Worm (Caenorhabditis elegans): ENCODE measurements around the gene vha-8.
"Not testable (repeated sequence)": the region's sequence is repeated elsewhere in the genome, so short reads cannot be mapped to it uniquely, and the experiment has no call there.

The vha-8 gene

ce11 chrIV:6827477-6827876 lies 36.6 kb downstream of the vha-8 start, which contains the start of gene H20E11.2:
Gene H20E11.2, plus strand, starts transcription at chrIV:6827777.
- not testable (repeated sequence) for TF ChIP-seq aly-2 (tag; optimal IDR thresholded peaks at IDR 0.05); ama-1 (optimal IDR thresholded peaks at IDR 0.05); peb-1 (tag; optimal IDR thresholded peaks at IDR 0.05)

ce11 chrIV:6829902-6830301 lies 39.0 kb downstream of the vha-8 start, which contains the start of gene H20E11.1:
Gene H20E11.1, plus strand, starts transcription at chrIV:6830145.
- TF ChIP-seq unc-62 (GFP tag; optimal IDR thresholded peaks at IDR 0.05) (no peak), unc-39 (tag; optimal IDR thresholded peaks at IDR 0.05) (no peak), fos-1 (tag; optimal IDR thresholded peaks at IDR 0.05) (peak; percentile 94), nhr-25 (tag; optimal IDR thresholded peaks at IDR 0.05) (no peak), C34F6.9 (tag; optimal IDR thresholded peaks at IDR 0.05) (no peak), nhr-11 (tag; optimal IDR thresholded peaks at IDR 0.05) (no peak), ZK546.5 (tag; optimal IDR thresholded peaks at IDR 0.05) (no peak), sma-9 (GFP tag; optimal IDR thresholded peaks at IDR 0.05) (no peak), sma-9 (tag; optimal IDR thresholded peaks at IDR 0.05) (no peak)

ce11 chrIV:6832194-6832593 lies 41.3 kb downstream of the vha-8 start:
- TF ChIP-seq ztf-11 (tag; optimal IDR thresholded peaks at IDR 0.05) (no peak), Y55F3AM.14 (GFP tag; optimal IDR thresholded peaks at IDR 0.05) (no peak), nhr-77 (tag; optimal IDR thresholded peaks at IDR 0.05) (no peak), nhr-129 (tag; optimal IDR thresholded peaks at IDR 0.05) (no peak), F13H6.1 (tag; optimal IDR thresholded peaks at IDR 0.05) (no peak), nhr-10 (tag; optimal IDR thresholded peaks at IDR 0.05) (no peak), lin-11 (tag; optimal IDR thresholded peaks at IDR 0.05) (no peak), sem-4 (tag; optimal IDR thresholded peaks at IDR 0.05) (no peak), skn-1 (tag; optimal IDR thresholded peaks at IDR 0.05) (no peak), gmeb-1 (tag; optimal IDR thresholded peaks at IDR 0.05) (no peak), nhr-6 (tag; optimal IDR thresholded peaks at IDR 0.05) (no peak), zag-1 (tag; optimal IDR thresholded peaks at IDR 0.05) (no peak), elt-1 (tag; optimal IDR thresholded peaks at IDR 0.05) (no peak)

ce11 chrIV:6833617-6834016 lies 42.7 kb downstream of the vha-8 start:
- peak; percentile 25 for TF ChIP-seq sem-4 (tag; optimal IDR thresholded peaks at IDR 0.05)
- no peak for TF ChIP-seq nhr-23 (tag; optimal IDR thresholded peaks at IDR 0.05)
- TF ChIP-seq nhr-25 (tag; optimal IDR thresholded peaks at IDR 0.05), result no peak
- peak; percentile 84 for TF ChIP-seq mab-5 (tag; optimal IDR thresholded peaks at IDR 0.05)

ce11 chrIV:6834705-6835104 lies 43.8 kb downstream of the vha-8 start:
- peak in 1 of 2 experiments; percentile 4 for TF ChIP-seq lsy-2 (tag; optimal IDR thresholded peaks at IDR 0.05)
- TF ChIP-seq lin-13 (GFP tag; optimal IDR thresholded peaks at IDR 0.05), result no peak
- peak; percentile 21 for TF ChIP-seq unc-55 (GFP tag; optimal IDR thresholded peaks at IDR 0.05)
- TF ChIP-seq sma-9 (GFP tag; optimal IDR thresholded peaks at IDR 0.05), result peak; percentile 42
- no peak for TF ChIP-seq sma-9 (tag; optimal IDR thresholded peaks at IDR 0.05)
- no peak for TF ChIP-seq ceh-16 (tag; optimal IDR thresholded peaks at IDR 0.05)
- TF ChIP-seq F13H6.1 (tag; optimal IDR thresholded peaks at IDR 0.05), result no peak
- TF ChIP-seq C34F6.9 (tag; optimal IDR thresholded peaks at IDR 0.05), result peak; percentile 34
- no peak for TF ChIP-seq sem-4 (tag; optimal IDR thresholded peaks at IDR 0.05)
- TF ChIP-seq ztf-4 (tag; optimal IDR thresholded peaks at IDR 0.05), result no peak

- peak; percentile 5 for TF ChIP-seq crh-2 (tag; optimal IDR thresholded peaks at IDR 0.05)
- TF ChIP-seq sem-4 (tag; optimal IDR thresholded peaks at IDR 0.05), result peak; percentile 57
- peak in 1 of 2 experiments; percentile 38 for TF ChIP-seq lsy-2 (tag; optimal IDR thresholded peaks at IDR 0.05)
- TF ChIP-seq nhr-23 (tag; optimal IDR thresholded peaks at IDR 0.05), result no peak
Measured at ce11 chrIV:6836769-6837168, 45.9 kb downstream of the vha-8 start.

ce11 chrIV:6839091-6839522 lies 48.2 kb downstream of the vha-8 start:
- TF ChIP-seq zag-1 (tag; optimal IDR thresholded peaks at IDR 0.05) (peak; percentile 92), ama-1 (optimal IDR thresholded peaks at IDR 0.05) (no peak), unc-39 (tag; optimal IDR thresholded peaks at IDR 0.05) (peak; percentile 2), dmd-4 (tag; optimal IDR thresholded peaks at IDR 0.05) (no peak), lsy-2 (tag; optimal IDR thresholded peaks at IDR 0.05) (peak; percentile 49 to 86), ztf-4 (tag; optimal IDR thresholded peaks at IDR 0.05) (peak; percentile 55), nhr-10 (tag; optimal IDR thresholded peaks at IDR 0.05) (peak; percentile 51), peb-1 (tag; optimal IDR thresholded peaks at IDR 0.05) (no peak), nhr-23 (tag; optimal IDR thresholded peaks at IDR 0.05) (no peak), snpc-4 (tag; optimal IDR thresholded peaks at IDR 0.05) (no peak), crh-2 (tag; optimal IDR thresholded peaks at IDR 0.05) (peak; percentile 88), alr-1 (tag; optimal IDR thresholded peaks at IDR 0.05) (no peak), nhr-77 (tag; optimal IDR thresholded peaks at IDR 0.05) (no peak), nhr-237 (tag; optimal IDR thresholded peaks at IDR 0.05) (no peak), mdl-1 (tag; optimal IDR thresholded peaks at IDR 0.05) (peak; percentile 62 to 81), sma-9 (GFP tag; optimal IDR thresholded peaks at IDR 0.05) (peak; percentile 98), sma-9 (tag; optimal IDR thresholded peaks at IDR 0.05) (no peak), unc-62 (GFP tag; optimal IDR thresholded peaks at IDR 0.05) (peak; percentile 53), mbf-1 (tag; optimal IDR thresholded peaks at IDR 0.05) (no peak), C34F6.9 (tag; optimal IDR thresholded peaks at IDR 0.05) (peak; percentile 96), lin-11 (tag; optimal IDR thresholded peaks at IDR 0.05) (no peak), ZK546.5 (tag; optimal IDR thresholded peaks at IDR 0.05) (peak; percentile 15), nhr-6 (tag; optimal IDR thresholded peaks at IDR 0.05) (peak; percentile 79), lin-39 (tag; optimal IDR thresholded peaks at IDR 0.05) (no peak)

Data from whole organism, L2 larva.